Fruit fly (Drosophila melanogaster): ENCODE measurements around the gene CG33235.

CG33235 gene

dm6 chrX:11466757-11467156, 24.6 kb downstream of the CG33235 start:
- no peak for TF ChIP-seq Hr78 (GFP tag; optimal IDR thresholded peaks at IDR 0.05)
- TF ChIP-seq woc (GFP tag; optimal IDR thresholded peaks at IDR 0.05): no peak
- TF ChIP-seq Hnf4 (GFP tag; optimal IDR thresholded peaks at IDR 0.05): no peak
- TF ChIP-seq sv (GFP tag; optimal IDR thresholded peaks at IDR 0.05): no peak
- TF ChIP-seq CrebA (GFP tag; optimal IDR thresholded peaks at IDR 0.05; ENCODE audit: borderline replicate concordance): no peak
- TF ChIP-seq GATAd (GFP tag; optimal IDR thresholded peaks at IDR 0.05): no peak
- no peak for TF ChIP-seq pan (optimal IDR thresholded peaks at IDR 0.05)
- no peak for TF ChIP-seq OdsH (GFP tag; optimal IDR thresholded peaks at IDR 0.05)
- no peak for TF ChIP-seq fru (GFP tag; optimal IDR thresholded peaks at IDR 0.05)
- TF ChIP-seq Sp1 (GFP tag; optimal IDR thresholded peaks at IDR 0.05): no peak
- TF ChIP-seq ey (GFP tag; optimal IDR thresholded peaks at IDR 0.05): no peak
- no peak for TF ChIP-seq psq (GFP tag; optimal IDR thresholded peaks at IDR 0.05)
- TF ChIP-seq Vsx2 (GFP tag; optimal IDR thresholded peaks at IDR 0.05; ENCODE audit: partially characterized antibody): no peak
- TF ChIP-seq foxo (GFP tag; optimal IDR thresholded peaks at IDR 0.05): no peak
- TF ChIP-seq rgr (GFP tag; optimal IDR thresholded peaks at IDR 0.05): no peak
- no peak for TF ChIP-seq brk (GFP tag; optimal IDR thresholded peaks at IDR 0.05)

dm6 chrX:11464047-11464446, 27.3 kb downstream of the CG33235 start:
- no peak for TF ChIP-seq ey (GFP tag; optimal IDR thresholded peaks at IDR 0.05)

DNA sequence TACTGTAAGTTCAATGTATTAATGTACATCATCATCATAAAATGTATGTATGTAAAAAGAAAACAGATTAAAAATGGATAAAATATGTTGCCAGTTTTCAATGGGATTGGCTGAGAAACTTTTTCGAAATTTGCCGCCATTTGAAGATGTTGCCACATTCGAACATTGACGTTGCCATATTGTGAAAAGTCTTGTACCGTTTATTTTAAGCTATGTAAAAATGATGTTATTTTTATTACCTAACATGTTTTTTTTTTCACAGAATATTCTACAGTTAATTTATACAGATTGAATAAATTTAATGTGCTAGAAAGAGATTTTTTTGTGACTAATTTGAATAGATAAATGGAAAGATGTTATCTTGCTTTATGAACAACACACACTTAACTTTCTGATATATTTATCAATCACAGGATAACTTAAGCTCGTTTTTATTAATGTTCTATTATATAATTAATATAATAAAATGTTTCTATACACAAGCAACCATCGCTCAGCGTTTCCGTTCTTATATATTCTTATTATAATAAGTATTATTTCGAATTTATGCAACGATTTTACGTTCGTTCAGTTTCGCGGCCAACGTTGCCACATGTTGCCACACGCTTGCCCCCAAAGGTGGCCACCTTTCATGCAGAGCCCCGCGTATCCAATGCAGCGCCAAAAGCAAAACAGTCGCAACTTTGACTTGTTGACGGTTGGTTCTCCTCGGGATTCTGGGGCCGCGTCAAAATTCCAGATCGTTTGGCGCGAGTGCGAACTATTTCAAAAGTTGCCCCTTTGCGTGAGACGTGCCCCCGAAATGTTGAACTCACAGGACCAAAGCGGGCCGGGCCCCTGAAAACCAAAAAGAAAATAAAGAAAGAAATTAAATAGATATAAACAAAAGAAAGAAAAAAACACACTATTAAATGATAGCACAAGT, 32.2 kb downstream of the CG33235 start, which contains the start of gene CG43155:
Gene CG43155, plus strand, starts transcription at position 875 of the 925 bp plus-strand sequence.
- TF ChIP-seq Jra (GFP tag; optimal IDR thresholded peaks at IDR 0.05) (no peak), OdsH (GFP tag; optimal IDR thresholded peaks at IDR 0.05) (no peak), fru (GFP tag; optimal IDR thresholded peaks at IDR 0.05) (no peak), HLH106 (tag; optimal IDR thresholded peaks at IDR 0.05) (no peak), Hr78 (GFP tag; optimal IDR thresholded peaks at IDR 0.05) (no peak), Rel (GFP tag; optimal IDR thresholded peaks at IDR 0.05) (no peak), Rel (tag; optimal IDR thresholded peaks at IDR 0.05) (no peak), Mio (GFP tag; optimal IDR thresholded peaks at IDR 0.05) (no peak), woc (GFP tag; optimal IDR thresholded peaks at IDR 0.05) (no peak), CrebA (GFP tag; optimal IDR thresholded peaks at IDR 0.05; ENCODE audit: borderline replicate concordance) (no peak), CG32264 (GFP tag; optimal IDR thresholded peaks at IDR 0.05) (no peak), Hnf4 (GFP tag; optimal IDR thresholded peaks at IDR 0.05) (no peak), dsf (GFP tag; optimal IDR thresholded peaks at IDR 0.05; ENCODE audit: borderline replicate concordance) (no peak), h (GFP tag; optimal IDR thresholded peaks at IDR 0.05) (no peak)

dm6 chrX:11457149-11457548, 34.2 kb downstream of the CG33235 start:
- no peak for TF ChIP-seq Hr78 (GFP tag; optimal IDR thresholded peaks at IDR 0.05)
- no peak for TF ChIP-seq dmrt93B (GFP tag; optimal IDR thresholded peaks at IDR 0.05)

DNA sequence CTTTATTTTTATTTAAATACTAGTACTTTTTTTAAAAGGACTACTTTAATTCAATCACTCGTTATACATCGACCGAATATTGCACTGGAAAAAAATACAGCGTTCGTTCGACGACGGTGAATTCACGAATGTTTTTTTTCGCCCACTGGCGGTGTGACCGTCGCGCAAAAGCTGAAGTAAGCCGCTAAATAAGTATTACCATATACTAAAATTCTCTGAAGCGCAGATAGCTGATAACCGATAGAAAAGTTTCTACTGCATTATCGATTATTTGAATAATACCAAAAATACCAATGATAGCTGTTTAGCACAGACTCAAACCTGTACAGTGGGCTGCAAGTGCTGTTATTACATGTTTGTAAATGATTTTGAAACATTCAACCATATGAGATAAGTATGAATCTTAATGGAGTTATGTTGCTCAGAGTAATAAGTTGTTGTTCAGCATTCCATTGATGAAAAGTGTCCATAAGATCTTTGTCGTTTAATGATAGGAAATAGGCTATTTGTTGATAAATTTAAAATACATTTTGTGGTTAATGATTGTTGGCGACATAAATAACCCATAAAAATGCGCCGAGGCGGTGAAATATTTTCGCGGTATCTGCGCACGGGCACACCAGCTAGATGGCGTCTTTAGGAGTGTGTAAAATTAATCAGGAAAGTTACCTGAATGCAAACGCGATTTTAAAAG, 37.0 kb downstream of the CG33235 start, which contains the start of the genes Evi5 and HP5:
Gene Evi5, minus strand, starts transcription at position 198 of the 694 bp plus-strand sequence.
Gene HP5, plus strand, starts transcription at position 598 of the 694 bp plus-strand sequence.
- no peak for TF ChIP-seq Rel (GFP tag; optimal IDR thresholded peaks at IDR 0.05)
- peak; percentile 59 for TF ChIP-seq Rel (tag; optimal IDR thresholded peaks at IDR 0.05)
- TF ChIP-seq Vsx2 (GFP tag; optimal IDR thresholded peaks at IDR 0.05; ENCODE audit: partially characterized antibody): no peak
- peak; percentile 4 for TF ChIP-seq rgr (GFP tag; optimal IDR thresholded peaks at IDR 0.05)
- TF ChIP-seq brk (GFP tag; optimal IDR thresholded peaks at IDR 0.05): peak; percentile 7
- TF ChIP-seq N (GFP tag; optimal IDR thresholded peaks at IDR 0.05): no peak
- peak; percentile 54 for TF ChIP-seq woc (GFP tag; optimal IDR thresholded peaks at IDR 0.05)
- no peak for TF ChIP-seq usp (GFP tag; optimal IDR thresholded peaks at IDR 0.05)
- TF ChIP-seq Myc (optimal IDR thresholded peaks at IDR 0.05): no peak
- no peak for TF ChIP-seq Dfd (GFP tag; optimal IDR thresholded peaks at IDR 0.05)
- TF ChIP-seq CG32264 (GFP tag; optimal IDR thresholded peaks at IDR 0.05): no peak
- no peak for TF ChIP-seq dl (GFP tag; optimal IDR thresholded peaks at IDR 0.05; ENCODE audit: insufficient read depth in 1 of 2, partially characterized antibody in 2 of 2)
- TF ChIP-seq ey (GFP tag; optimal IDR thresholded peaks at IDR 0.05): peak; percentile 20
- no peak for TF ChIP-seq Abd-B (GFP tag; optimal IDR thresholded peaks at IDR 0.05)
- TF ChIP-seq OdsH (GFP tag; optimal IDR thresholded peaks at IDR 0.05): no peak
- TF ChIP-seq Hr78 (GFP tag; optimal IDR thresholded peaks at IDR 0.05): no peak
- no peak for TF ChIP-seq br (GFP tag; optimal IDR thresholded peaks at IDR 0.05)
- TF ChIP-seq GATAd (GFP tag; optimal IDR thresholded peaks at IDR 0.05): no peak
- peak; percentile 58 for TF ChIP-seq fru (GFP tag; optimal IDR thresholded peaks at IDR 0.05)
- no peak for TF ChIP-seq CrebA (GFP tag; optimal IDR thresholded peaks at IDR 0.05; ENCODE audit: borderline replicate concordance)
- peak; percentile 33 for TF ChIP-seq dmrt93B (GFP tag; optimal IDR thresholded peaks at IDR 0.05)
- peak; percentile 13 for TF ChIP-seq tai (GFP tag; optimal IDR thresholded peaks at IDR 0.05)
- TF ChIP-seq Hr83 (GFP tag; optimal IDR thresholded peaks at IDR 0.05; ENCODE audit: poor library complexity, severe bottlenecking): peak; percentile 23
- no peak for TF ChIP-seq dsf (GFP tag; optimal IDR thresholded peaks at IDR 0.05; ENCODE audit: borderline replicate concordance)
- TF ChIP-seq h (GFP tag; optimal IDR thresholded peaks at IDR 0.05): peak; percentile 35
- TF ChIP-seq Dif (GFP tag; optimal IDR thresholded peaks at IDR 0.05; ENCODE audit: partially characterized antibody): no peak
- TF ChIP-seq foxo (GFP tag; optimal IDR thresholded peaks at IDR 0.05): peak in 1 of 2 experiments; percentile 58
- no peak for TF ChIP-seq Mio (GFP tag; optimal IDR thresholded peaks at IDR 0.05)
- TF ChIP-seq Jra (GFP tag; optimal IDR thresholded peaks at IDR 0.05): peak; percentile 28
- TF ChIP-seq jim (GFP tag; optimal IDR thresholded peaks at IDR 0.05): no peak
